Worm (Caenorhabditis elegans): ENCODE data around the gene W03C9.8.

The W03C9.8 gene

DNA sequence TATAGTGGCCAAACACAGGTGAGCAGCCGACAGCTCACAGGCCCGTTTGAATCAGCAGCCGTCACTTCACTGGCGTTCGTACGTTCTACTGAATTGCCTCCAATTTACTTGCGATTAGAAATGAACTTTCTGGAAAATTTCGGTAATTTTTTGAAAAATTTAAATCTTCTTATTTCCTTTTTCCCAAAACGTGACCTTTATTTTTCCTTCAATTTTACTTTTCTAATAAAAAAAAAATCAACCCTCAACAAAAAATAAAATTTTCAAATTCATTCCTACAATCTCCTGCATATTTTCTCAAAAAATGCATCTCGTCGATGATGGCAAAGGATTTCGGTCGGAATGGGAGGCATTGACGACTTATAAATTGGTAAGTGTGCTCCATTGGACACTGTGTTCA, at the start of gene W03C9.8:
W03C9.8 (plus strand) TSS at position 301 of the 400 bp plus-strand sequence.
- TF ChIP-seq ztf-3 (GFP tag; optimal IDR thresholded peaks at IDR 0.05) = no peak
- TF ChIP-seq B0019.2 (GFP tag; conservative IDR thresholded peaks at IDR 0.05) = no peak
- TF ChIP-seq lin-40 (tag; optimal IDR thresholded peaks at IDR 0.05) = no peak
- TF ChIP-seq ztf-28 (GFP tag; IDR thresholded peaks at IDR 0.05) = no peak
- no peak for TF ChIP-seq B0336.3 (GFP tag; IDR thresholded peaks at IDR 0.05)
- TF ChIP-seq ets-4 (GFP tag; optimal IDR thresholded peaks at IDR 0.05) = no peak
- no peak for TF ChIP-seq madf-6 (GFP tag; IDR thresholded peaks at IDR 0.05)
- no peak for TF ChIP-seq hsf-1 (GFP tag; IDR thresholded peaks at IDR 0.05)
- TF ChIP-seq hmg-1.2 (GFP tag; IDR thresholded peaks at IDR 0.05) = no peak

- TF ChIP-seq snpc-3.4 (tag; optimal IDR thresholded peaks at IDR 0.05) = no peak
- no peak for TF ChIP-seq tbx-9 (tag; optimal IDR thresholded peaks at IDR 0.05; ENCODE audit: borderline replicate concordance)
- TF ChIP-seq C06A6.2 (GFP tag; conservative IDR thresholded peaks at IDR 0.05) = no peak
- no peak for TF ChIP-seq Y53G8AR.9 (GFP tag; conservative IDR thresholded peaks at IDR 0.05)
- no peak for TF ChIP-seq D2030.7 (GFP tag; IDR thresholded peaks at IDR 0.05)
- TF ChIP-seq repo-1 (tag; optimal IDR thresholded peaks at IDR 0.05) = no peak
- no peak for TF ChIP-seq B0336.3 (GFP tag; IDR thresholded peaks at IDR 0.05)
- TF ChIP-seq zfh-2 (GFP tag; conservative IDR thresholded peaks at IDR 0.05) = no peak
- TF ChIP-seq sea-2 (GFP tag; IDR thresholded peaks at IDR 0.05) = no peak
- TF ChIP-seq snpc-1.3 (tag; optimal IDR thresholded peaks at IDR 0.05; ENCODE audit: insufficient read depth) = no peak
- TF ChIP-seq ceh-27 (GFP tag; optimal IDR thresholded peaks at IDR 0.05) = no peak
Measured at ce11 chrII:11899761-11900160, 48.8 kb upstream of the W03C9.8 start.

- no peak for TF ChIP-seq ceh-91 (GFP tag; IDR thresholded peaks at IDR 0.05)
- TF ChIP-seq nhr-27 (tag; optimal IDR thresholded peaks at IDR 0.05) = no peak
- no peak for TF ChIP-seq let-526 (GFP tag; IDR thresholded peaks at IDR 0.05)
- TF ChIP-seq efl-1 (GFP tag; optimal IDR thresholded peaks at IDR 0.05) = no peak
- TF ChIP-seq atf-7 (tag; optimal IDR thresholded peaks at IDR 0.05) = no peak
- no peak for TF ChIP-seq nhr-179 (tag; optimal IDR thresholded peaks at IDR 0.05)
- no peak for TF ChIP-seq B0019.2 (GFP tag; conservative IDR thresholded peaks at IDR 0.05)
- TF ChIP-seq Y53G8AR.9 (GFP tag; conservative IDR thresholded peaks at IDR 0.05) = no peak
- no peak for TF ChIP-seq nfya-2 (GFP tag; IDR thresholded peaks at IDR 0.05)
Measured at ce11 chrII:11901110-11901509, 47.4 kb upstream of the W03C9.8 start, which contains the start of gene vab-23. Gene vab-23, minus strand, starts transcription at chrII:11901210.

DNA sequence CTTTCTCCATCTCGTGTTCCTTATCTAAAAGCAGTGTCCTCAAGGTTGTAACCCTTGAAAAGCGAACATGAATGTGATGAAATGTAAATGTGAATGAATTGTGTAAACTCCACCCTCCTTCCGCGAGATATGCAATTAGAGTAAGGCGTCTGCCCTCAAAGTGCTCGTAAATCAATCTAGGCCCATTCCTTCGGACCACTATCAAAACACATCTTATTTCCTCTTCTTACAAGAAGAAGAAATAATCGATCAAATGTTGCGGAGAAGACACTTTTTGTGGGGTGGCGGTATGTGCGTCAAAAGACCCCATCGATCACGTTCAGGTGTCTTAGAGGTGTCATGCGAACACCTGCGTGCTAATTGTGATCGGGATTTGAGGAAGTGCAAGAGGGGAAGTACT, 46.4 kb upstream of the W03C9.8 start:
- no peak for TF ChIP-seq ccch-3 (GFP tag; optimal IDR thresholded peaks at IDR 0.05)
- no peak for TF ChIP-seq sea-2 (GFP tag; IDR thresholded peaks at IDR 0.05)
- TF ChIP-seq D2030.7 (GFP tag; IDR thresholded peaks at IDR 0.05) = no peak

ce11 chrII:11905023-11905422, 43.5 kb upstream of the W03C9.8 start:
- TF ChIP-seq B0019.2 (GFP tag; conservative IDR thresholded peaks at IDR 0.05) (no peak), ets-4 (GFP tag; optimal IDR thresholded peaks at IDR 0.05) (no peak), madf-8 (GFP tag; conservative IDR thresholded peaks at IDR 0.05) (no peak), unc-130 (GFP tag; optimal IDR thresholded peaks at IDR 0.05) (no peak), repo-1 (tag; optimal IDR thresholded peaks at IDR 0.05) (no peak), F23B12.7 (tag; optimal IDR thresholded peaks at IDR 0.05; ENCODE audit: insufficient read depth) (no peak), lin-40 (tag; optimal IDR thresholded peaks at IDR 0.05) (no peak), nhr-27 (tag; optimal IDR thresholded peaks at IDR 0.05) (no peak), dpff-1 (tag; optimal IDR thresholded peaks at IDR 0.05) (no peak)
